Fruit fly (Drosophila melanogaster) whole organism, wandering third instar larva: Measurements from ENCODE around the gene PIP82.

Source experiments
- CG32264 ChIP-seq: fragments of 200-800 bp; sonication (Bioruptor generic); optimal IDR thresholded peaks from 2 replicates; lab custom pipeline; 2016; ENCODE audit warnings: missing biosample characterization, missing genetic modification characterization
- CrebA ChIP-seq: fragments of 200-800 bp; sonication (Bioruptor generic); optimal IDR thresholded peaks from 2 replicates; lab custom pipeline; 2016; ENCODE audit warnings: missing biosample characterization, mild to moderate bottlenecking, missing genetic modification characterization, borderline replicate concordance
- Dif ChIP-seq: fragments of 200-275, 200-300 bp; sonication (Bioruptor generic); optimal IDR thresholded peaks from 2 replicates; lab custom pipeline; 2018; ENCODE audit warnings: missing biosample characterization, missing genetic modification characterization; ENCODE audit not compliant: partially characterized antibody
- GATAd ChIP-seq: sonication (Bioruptor generic); optimal IDR thresholded peaks from 2 replicates; lab custom pipeline; 2016; ENCODE audit warnings: missing biosample characterization, missing genetic modification characterization
- HLH106 ChIP-seq: fragments of 200-800 bp; optimal IDR thresholded peaks from 3 replicates; lab custom pipeline; 2019; ENCODE audit warnings: missing biosample characterization, mild to moderate bottlenecking, missing genetic modification characterization, moderate library complexity
- Hnf4 ChIP-seq: fragments of 200-800 bp; sonication (Bioruptor generic); optimal IDR thresholded peaks from 2 replicates; lab custom pipeline; 2016; ENCODE audit warnings: missing biosample characterization, mild to moderate bottlenecking, missing genetic modification characterization
- Hr83 ChIP-seq: fragments of 200-300 bp; sonication (Bioruptor generic); optimal IDR thresholded peaks from 2 replicates; lab custom pipeline; 2016; ENCODE audit warnings: missing biosample characterization, mild to moderate bottlenecking, missing genetic modification characterization, moderate library complexity; ENCODE audit not compliant: poor library complexity, severe bottlenecking
- Jra ChIP-seq: sonication (Bioruptor generic); optimal IDR thresholded peaks from 2 replicates; lab custom pipeline; 2016; ENCODE audit warnings: missing biosample characterization, missing genetic modification characterization
- Mio ChIP-seq: sonication (Bioruptor generic); optimal IDR thresholded peaks from 2 replicates; lab custom pipeline; 2016; ENCODE audit warnings: missing biosample characterization, missing genetic modification characterization
- Myc ChIP-seq: fragments of >200 bp; optimal IDR thresholded peaks from 2 replicates; lab custom pipeline; 2017
- N ChIP-seq: fragments of >200 bp; optimal IDR thresholded peaks from 2 replicates; lab custom pipeline; 2018; ENCODE audit warnings: missing biosample characterization, missing external identifiers, missing genetic modification characterization
- OdsH ChIP-seq: fragments of 200-800 bp; sonication (Bioruptor generic); optimal IDR thresholded peaks from 2 replicates; lab custom pipeline; 2016; ENCODE audit warnings: missing biosample characterization, mild to moderate bottlenecking, missing genetic modification characterization
- Rel ChIP-seq, 2 experiments: fragments of 200-800 bp; sonication (Bioruptor generic) in 1 of 2; optimal IDR thresholded peaks; 2 replicates in 1 of 2; 3 replicates in 1 of 2; lab custom pipeline; 2016 to 2019; ENCODE audit warnings: mild to moderate bottlenecking in 2 of 2, missing biosample characterization in 2 of 2, missing genetic modification characterization in 2 of 2, moderate library complexity in 1 of 2
- Sp1 ChIP-seq: fragments of 200-800 bp; sonication (Bioruptor generic); optimal IDR thresholded peaks from 3 replicates; lab custom pipeline; 2019; ENCODE audit warnings: missing biosample characterization, mild to moderate bottlenecking, missing genetic modification characterization, moderate library complexity
- br ChIP-seq: fragments of 200-800 bp; sonication (Bioruptor generic); optimal IDR thresholded peaks from 2 replicates; lab custom pipeline; 2016; ENCODE audit warnings: missing biosample characterization, missing genetic modification characterization
- brk ChIP-seq: fragments of 200-800 bp; sonication (Bioruptor generic); optimal IDR thresholded peaks from 2 replicates; lab custom pipeline; 2016; ENCODE audit warnings: missing biosample characterization, mild to moderate bottlenecking, missing genetic modification characterization
- dl ChIP-seq, 2 experiments: fragments of 175-275, 200-275 bp in 1 of 2; fragments of 200-275 bp in 1 of 2; sonication (Bioruptor generic); optimal IDR thresholded peaks; lab custom pipeline; 2018; ENCODE audit warnings: mild to moderate bottlenecking in 2 of 2, missing biosample characterization in 2 of 2, missing genetic modification characterization in 2 of 2, moderate library complexity in 2 of 2; ENCODE audit not compliant: partially characterized antibody in 2 of 2, insufficient read depth in 1 of 2
- dmrt93B ChIP-seq: fragments of 200-800 bp; sonication (Bioruptor generic); optimal IDR thresholded peaks from 2 replicates; lab custom pipeline; 2018; ENCODE audit warnings: missing biosample characterization, mild to moderate bottlenecking, missing genetic modification characterization
- ey ChIP-seq: fragments of 200-800 bp; sonication (Bioruptor generic); optimal IDR thresholded peaks from 2 replicates; lab custom pipeline; 2016; ENCODE audit warnings: missing biosample characterization, missing genetic modification characterization
- foxo ChIP-seq, 2 experiments: fragments of 200-800 bp; sonication (Bioruptor generic); optimal IDR thresholded peaks; 2 replicates in 1 of 2; 3 replicates in 1 of 2; lab custom pipeline; 2016 to 2017; ENCODE audit warnings: missing biosample characterization in 2 of 2, missing genetic modification characterization in 2 of 2
- fru ChIP-seq: fragments of 200-800 bp; sonication (Bioruptor generic); optimal IDR thresholded peaks from 3 replicates; lab custom pipeline; 2016; ENCODE audit warnings: missing biosample characterization, mild to moderate bottlenecking, missing genetic modification characterization
- h ChIP-seq: fragments of 200-800 bp; sonication (Bioruptor generic); optimal IDR thresholded peaks from 3 replicates; lab custom pipeline; 2016; ENCODE audit warnings: missing biosample characterization, mild to moderate bottlenecking, missing genetic modification characterization
- pan ChIP-seq: fragments of >200 bp; optimal IDR thresholded peaks from 2 replicates; lab custom pipeline; 2017
- psq ChIP-seq: fragments of 200-800 bp; sonication (Bioruptor generic); optimal IDR thresholded peaks from 3 replicates; lab custom pipeline; 2017; ENCODE audit warnings: missing biosample characterization, mild to moderate bottlenecking, missing genetic modification characterization, moderate library complexity
- rgr ChIP-seq: fragments of 200-800 bp; sonication (Bioruptor generic); optimal IDR thresholded peaks from 3 replicates; lab custom pipeline; 2016; ENCODE audit warnings: missing biosample characterization, mild to moderate bottlenecking, missing genetic modification characterization
- sage ChIP-seq: fragments of 200-800 bp; sonication (Bioruptor generic); optimal IDR thresholded peaks from 2 replicates; lab custom pipeline; 2016; ENCODE audit warnings: missing biosample characterization, mild to moderate bottlenecking, missing genetic modification characterization
- tai ChIP-seq: sonication (Bioruptor generic); optimal IDR thresholded peaks from 2 replicates; lab custom pipeline; 2016; ENCODE audit warnings: missing biosample characterization, missing genetic modification characterization
- woc ChIP-seq: sonication (Bioruptor generic); optimal IDR thresholded peaks from 2 replicates; lab custom pipeline; 2016; ENCODE audit warnings: missing biosample characterization, mild to moderate bottlenecking, missing genetic modification characterization

Gene PIP82

DNA sequence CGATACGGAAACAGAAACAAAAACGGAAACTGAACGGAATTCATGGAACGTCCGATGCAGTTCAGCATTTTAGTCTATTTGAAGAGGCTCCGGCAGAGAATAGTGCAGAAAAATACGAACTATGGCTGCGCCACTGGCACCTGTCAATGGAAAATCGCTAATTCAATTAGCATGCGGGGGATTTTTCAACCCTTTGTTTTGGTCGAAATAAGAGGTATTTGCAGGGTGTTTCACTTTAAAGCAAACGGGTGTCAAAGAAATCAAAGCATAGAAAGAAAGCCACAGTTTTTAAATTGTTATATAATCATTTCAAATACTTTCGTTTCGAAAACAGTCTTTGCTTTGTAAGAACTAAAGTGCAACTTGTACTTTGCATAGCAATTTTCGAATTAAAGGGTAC, at the start of gene PIP82:
Gene PIP82 (minus strand): TSS at position 101 of the 400 bp plus-strand sequence.
- TF ChIP-seq GATAd (GFP tag; lab: Kevin White, UChicago), result no peak
- TF ChIP-seq Mio (GFP tag; lab: Kevin White, UChicago), result no peak
- no peak for TF ChIP-seq sage (GFP tag; lab: Kevin White, UChicago)
- TF ChIP-seq OdsH (GFP tag; lab: Kevin White, UChicago), result no peak
- no peak for TF ChIP-seq N
- no peak for TF ChIP-seq Hnf4 (GFP tag; lab: Kevin White, UChicago)
- TF ChIP-seq woc (GFP tag; lab: Kevin White, UChicago), result no peak
- TF ChIP-seq ey, result no peak
- no peak for TF ChIP-seq Jra (GFP tag; lab: Kevin White, UChicago)
- no peak for TF ChIP-seq Rel (GFP tag; optimal IDR thresholded peaks at IDR 0.05; lab: Kevin White, UChicago)
- TF ChIP-seq Rel (tag; optimal IDR thresholded peaks at IDR 0.05; lab: Kevin White, UChicago), result no peak
- TF ChIP-seq br (GFP tag; lab: Kevin White, UChicago), result no peak
- TF ChIP-seq brk (GFP tag; lab: Kevin White, UChicago), result no peak

DNA sequence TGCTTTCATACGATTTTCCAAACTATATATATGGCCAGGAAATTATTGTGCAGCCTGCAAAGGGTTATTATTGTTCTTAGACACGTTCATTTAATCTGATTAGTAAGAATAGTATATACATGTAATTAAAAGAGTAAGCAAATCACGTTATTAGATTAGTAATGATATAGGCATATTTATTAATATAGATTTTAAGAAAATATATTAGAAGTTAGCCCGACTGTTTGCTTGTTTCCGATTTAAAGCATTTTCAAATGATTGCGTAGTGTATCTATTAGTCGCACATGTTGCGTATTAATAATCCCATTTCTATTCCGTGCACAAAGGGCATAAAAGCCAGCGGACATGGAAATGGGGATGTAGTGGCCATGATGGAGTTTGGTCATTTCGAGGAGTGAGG, 49.6 kb upstream of the PIP82 start:
- TF ChIP-seq psq (GFP tag; lab: Kevin White, UChicago) (no peak), Dif (GFP tag; lab: Kevin White, UChicago) (no peak), dmrt93B (GFP tag; lab: Kevin White, UChicago) (no peak), pan (no peak), OdsH (GFP tag; lab: Kevin White, UChicago) (no peak), N (no peak), dl (GFP tag; optimal IDR thresholded peaks at IDR 0.05; lab: Kevin White, UChicago; ENCODE audit: insufficient read depth in 1 of 2, partially characterized antibody in 2 of 2) (no peak), br (GFP tag; lab: Kevin White, UChicago) (no peak), GATAd (GFP tag; lab: Kevin White, UChicago) (no peak)

DNA sequence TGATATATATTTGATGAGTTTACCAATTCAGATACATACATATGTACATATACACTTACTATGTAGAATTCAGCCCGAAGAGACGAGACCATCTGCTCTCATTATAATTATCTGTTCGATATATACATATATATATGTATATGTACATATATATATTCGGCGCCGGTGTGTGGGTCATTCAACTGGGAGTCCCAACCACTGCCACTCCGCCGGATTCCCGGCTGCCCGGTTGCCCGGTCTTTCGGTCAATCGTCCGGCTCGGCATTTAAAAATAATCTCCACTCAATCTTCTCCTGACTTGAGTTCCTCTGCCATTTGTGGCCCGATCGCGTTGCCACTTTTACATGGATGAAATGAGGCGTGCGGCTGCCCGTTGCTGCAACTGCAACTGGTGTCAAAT, 47.2 kb upstream of the PIP82 start:
- TF ChIP-seq CG32264 (GFP tag; lab: Kevin White, UChicago), result no peak
- TF ChIP-seq Dif (GFP tag; lab: Kevin White, UChicago), result no peak
- no peak for TF ChIP-seq Rel (GFP tag; optimal IDR thresholded peaks at IDR 0.05; lab: Kevin White, UChicago)
- peak; percentile 67 for TF ChIP-seq Rel (tag; optimal IDR thresholded peaks at IDR 0.05; lab: Kevin White, UChicago)
- no peak for TF ChIP-seq rgr (GFP tag; lab: Kevin White, UChicago)
- TF ChIP-seq, all 38 proteins: peak for 1

DNA sequence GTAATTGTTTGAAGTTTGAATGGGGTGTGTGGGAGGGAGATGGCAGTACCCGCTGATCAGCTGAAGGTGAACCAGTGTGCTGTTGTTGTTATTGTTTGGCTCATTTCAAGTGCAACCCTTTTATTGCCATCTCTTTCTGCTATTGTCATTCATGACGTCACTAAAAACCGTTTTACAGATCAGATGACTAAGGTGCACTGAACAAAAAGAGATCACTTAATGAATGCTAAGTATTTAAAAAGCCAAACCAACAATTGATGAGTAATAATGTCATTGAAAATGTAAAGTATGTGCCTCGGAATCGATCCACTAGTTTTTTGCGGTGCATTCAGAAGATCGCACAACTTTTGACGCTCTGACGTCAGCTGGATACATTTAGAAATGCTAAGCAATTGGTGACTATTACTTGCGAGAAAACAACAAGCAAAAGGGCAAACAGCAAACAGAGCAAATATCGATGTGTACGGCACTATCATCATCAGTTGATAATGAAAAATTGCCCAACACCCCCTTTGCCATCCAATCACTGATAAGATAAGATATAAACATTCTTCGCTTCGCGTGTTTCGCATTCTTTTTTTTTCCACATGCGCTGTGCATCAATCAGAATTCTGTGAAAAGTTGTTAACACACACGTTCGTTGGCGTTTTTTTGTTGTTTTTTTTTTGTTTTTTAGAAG, 45.3 kb upstream of the PIP82 start:
- TF ChIP-seq GATAd (GFP tag; lab: Kevin White, UChicago), result no peak
- peak; percentile 61 for TF ChIP-seq fru
- peak; percentile 64 for TF ChIP-seq Jra (GFP tag; lab: Kevin White, UChicago)
- peak; percentile 21 for TF ChIP-seq OdsH (GFP tag; lab: Kevin White, UChicago)
- TF ChIP-seq pan, result no peak
- TF ChIP-seq dmrt93B (GFP tag; lab: Kevin White, UChicago), result no peak
- TF ChIP-seq brk (GFP tag; lab: Kevin White, UChicago), result no peak
- TF ChIP-seq Myc, result no peak
- peak; percentile 16 for TF ChIP-seq Sp1 (GFP tag; lab: Kevin White, UChicago)
- peak; percentile 68 for TF ChIP-seq rgr (GFP tag; lab: Kevin White, UChicago)
- peak; percentile 55 for TF ChIP-seq h (GFP tag; lab: Kevin White, UChicago)
- TF ChIP-seq HLH106 (tag; lab: Kevin White, UChicago), result peak; percentile 48
- peak; percentile 18 for TF ChIP-seq br (GFP tag; lab: Kevin White, UChicago)
- peak; percentile 50 for TF ChIP-seq ey
- TF ChIP-seq tai, result peak; percentile 9
- TF ChIP-seq Hnf4 (GFP tag; lab: Kevin White, UChicago), result peak; percentile 0
- TF ChIP-seq foxo (GFP tag; optimal IDR thresholded peaks at IDR 0.05; lab: Kevin White, UChicago), result peak in 1 of 2 experiments; percentile 65
- TF ChIP-seq CrebA, result no peak
- peak; percentile 22 for TF ChIP-seq woc (GFP tag; lab: Kevin White, UChicago)
- TF ChIP-seq Dif (GFP tag; lab: Kevin White, UChicago), result no peak
- TF ChIP-seq Hr83 (GFP tag; lab: Kevin White, UChicago), result no peak
